Worm (Caenorhabditis elegans): Measurements from ENCODE around the gene scd-2.

Gene scd-2

DNA sequence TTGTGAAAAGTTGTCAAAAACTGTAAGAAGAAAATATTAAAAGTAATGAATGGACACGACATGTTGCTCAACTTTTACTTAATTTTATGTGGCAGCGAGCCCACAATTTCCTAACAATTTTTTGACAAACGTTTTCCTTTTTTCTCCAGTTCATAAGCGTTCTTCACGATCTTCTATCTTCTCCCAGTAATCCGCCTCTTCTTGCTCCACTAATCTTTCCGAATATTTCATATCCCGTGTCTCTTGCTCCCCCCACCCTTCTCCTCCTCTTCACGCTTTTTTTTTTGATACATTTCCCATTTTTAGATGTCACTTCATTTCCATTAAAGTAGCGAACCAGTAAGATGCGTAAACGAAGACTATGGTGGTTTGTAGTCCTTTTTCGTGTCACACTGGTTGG is at the start of gene scd-2:
scd-2 (plus strand) TSS at position 301 of the 400 bp plus-strand sequence.
- TF ChIP-seq unc-86 (tag; optimal IDR thresholded peaks at IDR 0.05) (no peak), snpc-4 (tag; optimal IDR thresholded peaks at IDR 0.05) (no peak), ztf-4 (tag; optimal IDR thresholded peaks at IDR 0.05) (no peak)

ce11 chrV:6590283-6590682 is 42.7 kb upstream of the scd-2 start, which contains the start of gene ZK1055.2:
Gene ZK1055.2, plus strand, starts transcription at chrV:6590583.
- TF ChIP-seq C16A3.4 (tag; optimal IDR thresholded peaks at IDR 0.05), result no peak

ce11 chrV:6593700-6594244 is 39.3 kb upstream of the scd-2 start, which contains the start of gene hcp-1:
Gene hcp-1, plus strand, starts transcription at chrV:6594194.
- TF ChIP-seq pqm-1 (tag; optimal IDR thresholded peaks at IDR 0.05) (no peak), dpl-1 (GFP tag; optimal IDR thresholded peaks at IDR 0.05) (peak; percentile 87 to 91 (median 88)), mdl-1 (tag; optimal IDR thresholded peaks at IDR 0.05) (no peak), lsy-2 (tag; optimal IDR thresholded peaks at IDR 0.05) (peak in 1 of 2 experiments; percentile 72), fos-1 (tag; optimal IDR thresholded peaks at IDR 0.05) (no peak), ceh-82 (tag; optimal IDR thresholded peaks at IDR 0.05) (no peak), lin-13 (GFP tag; optimal IDR thresholded peaks at IDR 0.05) (no peak), jun-1 (tag; optimal IDR thresholded peaks at IDR 0.05) (no peak), sup-37 (GFP tag; optimal IDR thresholded peaks at IDR 0.05) (no peak), nhr-76 (tag; optimal IDR thresholded peaks at IDR 0.05) (no peak), nhr-19 (GFP tag; conservative IDR thresholded peaks at IDR 0.05) (no peak), nhr-71 (tag; optimal IDR thresholded peaks at IDR 0.05) (no peak), zag-1 (tag; optimal IDR thresholded peaks at IDR 0.05) (no peak), tbx-2 (tag; optimal IDR thresholded peaks at IDR 0.05) (no peak), ces-1 (GFP tag; optimal IDR thresholded peaks at IDR 0.05) (no peak), nhr-84 (tag; optimal IDR thresholded peaks at IDR 0.05) (no peak), mab-9 (GFP tag; IDR thresholded peaks at IDR 0.05) (no peak), nhr-47 (tag; optimal IDR thresholded peaks at IDR 0.05) (no peak), lin-14 (GFP tag; optimal IDR thresholded peaks at IDR 0.05) (no peak), unc-30 (tag; optimal IDR thresholded peaks at IDR 0.05) (no peak), elt-2 (tag; optimal IDR thresholded peaks at IDR 0.05) (no peak), efl-1 (optimal IDR thresholded peaks at IDR 0.05) (peak; percentile 91 to 95), efl-1 (GFP tag; optimal IDR thresholded peaks at IDR 0.05 in 1 of 2) (peak; percentile 89 to 99), nhr-20 (tag; optimal IDR thresholded peaks at IDR 0.05) (peak; percentile 20), hlh-4 (tag; optimal IDR thresholded peaks at IDR 0.05) (no peak), grh-1 (GFP tag; IDR thresholded peaks at IDR 0.05) (no peak), nhr-85 (tag) (no peak), fkh-8 (tag; optimal IDR thresholded peaks at IDR 0.05) (no peak), zip-4 (GFP tag; optimal IDR thresholded peaks at IDR 0.05) (no peak), nhr-77 (tag; optimal IDR thresholded peaks at IDR 0.05) (no peak), unc-86 (tag; optimal IDR thresholded peaks at IDR 0.05) (no peak), hlh-17 (GFP tag; optimal IDR thresholded peaks at IDR 0.05; ENCODE audit: borderline replicate concordance) (no peak), lin-15B (tag; optimal IDR thresholded peaks at IDR 0.05) (peak; percentile 12), unc-130 (tag; optimal IDR thresholded peaks at IDR 0.05) (peak; percentile 36), ceh-8 (GFP tag; optimal IDR thresholded peaks at IDR 0.05) (no peak), ets-5 (GFP tag; IDR thresholded peaks at IDR 0.05) (no peak), unc-98 (GFP tag; IDR thresholded peaks at IDR 0.05) (no peak), fkh-10 (GFP tag; optimal IDR thresholded peaks at IDR 0.05) (no peak), vab-15 (tag; optimal IDR thresholded peaks at IDR 0.05) (no peak), C34B4.2 (tag; optimal IDR thresholded peaks at IDR 0.05) (no peak), pax-3 (tag; optimal IDR thresholded peaks at IDR 0.05) (no peak), swsn-7 (tag; optimal IDR thresholded peaks at IDR 0.05) (peak; percentile 9), ceh-90 (tag; optimal IDR thresholded peaks at IDR 0.05) (no peak), snu-23 (GFP tag; optimal IDR thresholded peaks at IDR 0.05) (peak; percentile 46), lir-3 (tag; optimal IDR thresholded peaks at IDR 0.05; ENCODE audit: poor library complexity) (no peak), ama-1 (optimal IDR thresholded peaks at IDR 0.05) (no peak)

All from whole organism, L1 larva.